Worm (Caenorhabditis elegans) whole organism, late embryonic: ENCODE data around the gene hrg-5.

Source experiments
- C08G9.2 ChIP-seq: sonication (generic microtip); optimal IDR thresholded peaks from 2 replicates; lab custom pipeline; 2016; ENCODE audit warnings: mild to moderate bottlenecking, missing genetic modification characterization, moderate library complexity, missing compliant biosample characterization
- K02D7.2 ChIP-seq: sonication (generic microtip); optimal IDR thresholded peaks from 2 replicates; lab custom pipeline; 2017; ENCODE audit warnings: mild to moderate bottlenecking, missing genetic modification characterization, missing compliant biosample characterization
- T23F11.4 ChIP-seq: fragments of 200-800 bp; sonication (Bioruptor generic); optimal IDR thresholded peaks from 2 replicates; lab custom pipeline; 2018; ENCODE audit warnings: mild to moderate bottlenecking, missing genetic modification characterization, missing compliant biosample characterization
- ahr-1 ChIP-seq: sonication (generic microtip); optimal IDR thresholded peaks from 2 replicates; lab custom pipeline; 2016; ENCODE audit warnings: missing genetic modification characterization, missing compliant biosample characterization
- ama-1 ChIP-seq: fragments of 150-350 bp; optimal IDR thresholded peaks from 2 replicates; lab custom pipeline; 2014
- ceh-2 ChIP-seq: sonication (generic microtip); optimal IDR thresholded peaks from 2 replicates; lab custom pipeline; 2016; ENCODE audit warnings: missing genotype, missing genetic modification characterization, missing compliant biosample characterization
- ceh-48 ChIP-seq: sonication (generic microtip); optimal IDR thresholded peaks from 2 replicates; lab custom pipeline; 2016; ENCODE audit warnings: missing genetic modification characterization, inconsistent platforms, missing compliant biosample characterization
- dve-1 ChIP-seq: sonication (generic microtip); optimal IDR thresholded peaks from 2 replicates; lab custom pipeline; 2017; ENCODE audit warnings: antibody characterized with exemption, mild to moderate bottlenecking, missing genetic modification characterization, missing compliant biosample characterization
- elt-2 ChIP-seq: sonication (generic microtip); optimal IDR thresholded peaks from 2 replicates; lab custom pipeline; 2016; ENCODE audit warnings: missing genetic modification reagents, missing genetic modification characterization, missing compliant biosample characterization
- ets-4 ChIP-seq: sonication (generic microtip); optimal IDR thresholded peaks from 2 replicates; lab custom pipeline; 2016; ENCODE audit warnings: missing genetic modification characterization, missing compliant biosample characterization
- fkh-10 ChIP-seq: fragments of 150-350 bp; optimal IDR thresholded peaks from 2 replicates; lab custom pipeline; 2014; ENCODE audit warnings: missing biosample characterization, missing genetic modification reagents, missing genetic modification characterization
- hlh-13 ChIP-seq: fragments of 200-800 bp; sonication (Bioruptor generic); optimal IDR thresholded peaks from 2 replicates; lab custom pipeline; 2018; ENCODE audit warnings: mild to moderate bottlenecking, missing genetic modification characterization, missing compliant biosample characterization
- hlh-8 ChIP-seq: sonication (generic microtip); optimal IDR thresholded peaks from 2 replicates; lab custom pipeline; 2016; ENCODE audit warnings: missing genotype, missing genetic modification characterization, missing compliant biosample characterization
- madf-2 ChIP-seq: sonication (generic microtip); optimal IDR thresholded peaks from 2 replicates; lab custom pipeline; 2017; ENCODE audit warnings: missing genetic modification characterization, missing compliant biosample characterization
- mec-3 ChIP-seq: sonication (generic microtip); optimal IDR thresholded peaks from 2 replicates; lab custom pipeline; 2016; ENCODE audit warnings: borderline replicate concordance, missing genetic modification characterization, missing compliant biosample characterization
- nfya-1 ChIP-seq: sonication (generic microtip); optimal IDR thresholded peaks from 2 replicates; lab custom pipeline; 2017; ENCODE audit warnings: missing genetic modification characterization, mild to moderate bottlenecking, missing compliant biosample characterization, antibody characterized with exemption, moderate library complexity
- nhr-11 ChIP-seq: fragments of 150-350 bp; optimal IDR thresholded peaks from 2 replicates; lab custom pipeline; 2014; ENCODE audit warnings: missing biosample characterization, missing genetic modification characterization
- nhr-232 ChIP-seq: sonication (generic microtip); optimal IDR thresholded peaks from 2 replicates; lab custom pipeline; 2016; ENCODE audit warnings: missing genetic modification characterization, missing compliant biosample characterization
- npax-4 ChIP-seq: sonication (generic microtip); optimal IDR thresholded peaks from 2 replicates; lab custom pipeline; 2016; ENCODE audit warnings: missing genetic modification characterization, missing compliant biosample characterization
- pax-1 ChIP-seq: fragments of 150-350 bp; optimal IDR thresholded peaks from 2 replicates; lab custom pipeline; 2014; ENCODE audit warnings: missing biosample characterization, missing genetic modification characterization
- pha-2 ChIP-seq: sonication (generic microtip); optimal IDR thresholded peaks from 2 replicates; lab custom pipeline; 2017; ENCODE audit warnings: mild to moderate bottlenecking, missing genetic modification characterization, missing compliant biosample characterization
- ref-2 ChIP-seq: sonication (generic microtip); optimal IDR thresholded peaks from 2 replicates; lab custom pipeline; 2016; ENCODE audit warnings: missing genetic modification characterization, missing compliant biosample characterization
- syd-9 ChIP-seq: sonication (generic microtip); optimal IDR thresholded peaks from 2 replicates; lab custom pipeline; 2016; ENCODE audit warnings: mild to moderate bottlenecking, missing genetic modification characterization, moderate library complexity, missing compliant biosample characterization
- tbx-2 ChIP-seq: sonication (generic microtip); optimal IDR thresholded peaks from 2 replicates; lab custom pipeline; 2016; ENCODE audit warnings: missing genetic modification characterization, missing compliant biosample characterization
- tbx-7 ChIP-seq: sonication (generic microtip); optimal IDR thresholded peaks from 2 replicates; lab custom pipeline; 2016; ENCODE audit warnings: missing genotype, missing genetic modification characterization, missing compliant biosample characterization
- unc-3 ChIP-seq, 2 experiments: fragments of 200-800 bp in 1 of 2; sonication (Bioruptor generic) in 1 of 2; sonication (generic microtip) in 1 of 2; conservative IDR thresholded peaks in 1 of 2; optimal IDR thresholded peaks in 1 of 2; 2 replicates each; pipeline versions ENCODE4 v1.3.6 to Lab custom; 2016 to 2022; ENCODE audit warnings: missing compliant biosample characterization in 2 of 2, missing genetic modification characterization in 2 of 2, missing genetic modification reagents in 1 of 2
- unc-42 ChIP-seq: sonication (generic microtip); optimal IDR thresholded peaks from 2 replicates; lab custom pipeline; 2016; ENCODE audit warnings: missing genotype, missing genetic modification characterization, missing compliant biosample characterization
- unc-86 ChIP-seq: sonication (generic microtip); optimal IDR thresholded peaks from 2 replicates; lab custom pipeline; 2016; ENCODE audit warnings: missing genetic modification characterization, missing compliant biosample characterization
- zip-5 ChIP-seq: sonication (generic microtip); optimal IDR thresholded peaks from 2 replicates; lab custom pipeline; 2016; ENCODE audit warnings: missing genetic modification characterization, missing compliant biosample characterization
- ztf-16 ChIP-seq: sonication (generic microtip); optimal IDR thresholded peaks from 2 replicates; lab custom pipeline; 2017; ENCODE audit warnings: missing genetic modification characterization, missing compliant biosample characterization

The hrg-5 gene

DNA sequence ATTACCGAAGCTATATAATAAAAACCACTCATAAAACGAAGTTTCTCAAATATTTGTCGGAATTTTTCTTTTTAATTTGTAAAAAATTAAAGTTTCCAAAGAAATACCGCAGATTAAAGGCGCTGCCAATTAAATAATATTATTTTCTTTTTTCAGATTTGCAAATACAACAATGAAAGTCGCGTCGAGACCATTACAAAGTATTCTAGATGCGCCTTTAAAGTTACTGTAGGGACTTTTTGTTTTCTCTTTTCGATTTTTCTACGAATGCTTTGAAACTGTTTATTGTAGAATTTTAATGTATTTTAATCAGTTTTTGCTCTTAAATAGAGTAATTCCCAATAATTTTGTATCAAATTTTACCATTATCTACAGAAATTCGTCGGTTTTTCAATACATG is 9.0 kb upstream of the hrg-5 start:
- no peak for TF ChIP-seq mec-3 (tag; lab: Kevin White, UChicago)
- no peak for TF ChIP-seq ztf-16 (tag; lab: Kevin White, UChicago)
- no peak for TF ChIP-seq nhr-232
- TF ChIP-seq ahr-1 (tag; lab: Kevin White, UChicago), result no peak
- TF ChIP-seq madf-2 (tag; lab: Kevin White, UChicago), result no peak
- no peak for TF ChIP-seq npax-4 (tag; lab: Kevin White, UChicago)

DNA sequence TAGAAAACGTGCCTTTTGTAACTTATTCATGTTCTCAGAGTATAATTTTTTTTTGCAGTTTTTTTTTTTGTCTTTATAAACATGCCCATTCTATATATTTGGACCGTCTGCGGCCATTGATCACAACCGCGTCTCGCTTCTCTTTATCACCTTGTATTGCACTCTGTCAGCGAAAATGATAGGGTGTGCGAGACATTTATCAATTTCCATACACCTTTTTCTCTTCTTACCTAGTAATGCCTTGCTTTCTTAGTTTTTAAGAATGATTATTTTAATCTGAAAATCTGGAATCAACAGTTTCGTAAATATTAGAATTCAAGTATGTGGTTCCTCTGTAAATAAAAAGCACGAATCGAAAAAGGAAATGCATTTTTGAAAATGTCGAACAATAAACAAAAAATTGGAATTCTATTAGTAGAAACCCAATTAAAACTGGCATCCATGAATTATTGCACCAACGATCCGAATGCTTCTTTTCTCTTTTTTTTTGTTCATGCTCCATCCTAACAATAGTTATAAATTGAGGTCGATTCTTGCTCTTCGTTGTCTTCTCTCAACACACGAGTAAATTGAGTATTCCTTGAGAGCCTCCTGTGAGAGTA is 8.0 kb upstream of the hrg-5 start:
- TF ChIP-seq unc-3 (GFP tag; conservative IDR thresholded peaks at IDR 0.05; lab: Robert Waterston, UW), result no peak
- TF ChIP-seq unc-3 (tag; optimal IDR thresholded peaks at IDR 0.05; lab: Kevin White, UChicago), result no peak
- TF ChIP-seq hlh-13 (GFP tag; lab: Kevin White, UChicago), result no peak
- no peak for TF ChIP-seq syd-9 (tag; lab: Kevin White, UChicago)
- no peak for TF ChIP-seq K02D7.2 (tag; lab: Kevin White, UChicago)
- TF ChIP-seq ceh-48 (tag; lab: Kevin White, UChicago), result no peak
- no peak for TF ChIP-seq ref-2 (tag; lab: Kevin White, UChicago)
- no peak for TF ChIP-seq madf-2 (tag; lab: Kevin White, UChicago)
- peak; percentile 44 for TF ChIP-seq elt-2 (tag; lab: Kevin White, UChicago)
- TF ChIP-seq fkh-10, result no peak
- TF ChIP-seq ceh-2 (tag; lab: Kevin White, UChicago), result no peak
- TF ChIP-seq unc-42, result peak; percentile 32

DNA sequence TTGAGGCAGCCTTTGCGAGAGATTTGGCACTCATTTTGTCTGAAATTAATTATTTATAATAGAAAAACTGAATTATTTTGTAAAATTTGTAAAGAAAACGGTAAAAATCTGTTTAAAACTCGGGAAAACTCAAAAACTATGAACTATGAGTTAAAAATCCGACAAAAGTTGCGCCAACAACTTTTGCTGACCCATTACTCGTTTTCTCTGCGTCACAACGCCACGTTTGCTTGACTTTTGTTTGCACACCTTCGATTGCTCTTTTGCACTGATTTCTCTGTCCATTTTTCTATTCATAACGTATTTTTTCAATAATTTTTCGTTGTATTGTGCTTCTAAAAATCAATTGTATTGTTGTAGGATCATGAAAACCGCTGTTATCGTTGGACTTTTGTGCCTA is 7.0 kb upstream of the hrg-5 start, which contains the start of gene fkb-1:
fkb-1 (plus strand) TSS at position 361 of the 400 bp plus-strand sequence.
- TF ChIP-seq nfya-1 (tag; lab: Kevin White, UChicago) (peak; percentile 35), elt-2 (tag; lab: Kevin White, UChicago) (peak; percentile 19), T23F11.4 (GFP tag; lab: Kevin White, UChicago) (no peak), pax-1 (tag; lab: Kevin White, UChicago) (peak; percentile 60), madf-2 (tag; lab: Kevin White, UChicago) (no peak)

- TF ChIP-seq dve-1 (tag; lab: Kevin White, UChicago), result no peak
- no peak for TF ChIP-seq unc-3 (GFP tag; conservative IDR thresholded peaks at IDR 0.05; lab: Robert Waterston, UW)
- TF ChIP-seq unc-3 (tag; optimal IDR thresholded peaks at IDR 0.05; lab: Kevin White, UChicago), result no peak
- TF ChIP-seq unc-86 (tag; lab: Kevin White, UChicago), result no peak
- no peak for TF ChIP-seq C08G9.2 (tag; lab: Kevin White, UChicago)
- no peak for TF ChIP-seq tbx-2 (tag; lab: Kevin White, UChicago)
- no peak for TF ChIP-seq ama-1 (lab: Kevin White, UChicago)
- no peak for TF ChIP-seq nhr-11 (tag; lab: Kevin White, UChicago)
Observed at ce11 chrIV:11032288-11032687, 3.1 kb upstream of the hrg-5 start, which contains the start of gene hrg-6. hrg-6 (plus strand) TSS chrIV:11032588.

DNA sequence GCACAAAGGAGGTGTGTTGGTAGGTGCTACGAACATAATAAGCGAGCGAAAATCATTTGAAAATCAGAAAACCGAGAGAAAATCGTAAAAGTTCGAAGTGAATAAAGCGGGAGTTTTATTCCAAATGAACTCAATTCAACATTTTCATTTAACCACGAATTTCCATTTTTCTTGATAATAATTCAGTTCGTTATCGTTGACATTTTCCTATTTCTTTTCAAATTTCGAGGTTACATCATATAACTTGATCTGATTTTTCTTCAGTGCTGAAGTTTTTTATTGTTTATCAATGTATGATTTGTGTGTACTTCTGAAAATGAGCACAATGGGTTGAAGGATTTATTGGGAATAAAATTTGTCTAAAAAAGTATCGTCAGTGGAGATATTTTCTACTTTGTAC is 2.4 kb upstream of the hrg-5 start:
- TF ChIP-seq madf-2 (tag; lab: Kevin White, UChicago) (no peak), C08G9.2 (tag; lab: Kevin White, UChicago) (no peak), zip-5 (no peak), ceh-2 (tag; lab: Kevin White, UChicago) (no peak), unc-3 (GFP tag; conservative IDR thresholded peaks at IDR 0.05; lab: Robert Waterston, UW) (no peak), unc-3 (tag; optimal IDR thresholded peaks at IDR 0.05; lab: Kevin White, UChicago) (no peak), ztf-16 (tag; lab: Kevin White, UChicago) (no peak), ets-4 (tag; lab: Kevin White, UChicago) (no peak), pha-2 (tag; lab: Kevin White, UChicago) (no peak), ama-1 (lab: Kevin White, UChicago) (no peak), hlh-8 (tag; lab: Kevin White, UChicago) (no peak), tbx-7 (tag; lab: Kevin White, UChicago) (no peak), nhr-232 (no peak), unc-42 (no peak)
